Worm (Caenorhabditis elegans) whole organism, early embryonic: Measurements from ENCODE around the gene F44E5.15.

Source experiments
- B0310.2 ChIP-seq: sonication (generic microtip); optimal IDR thresholded peaks from 2 replicates; lab custom pipeline; 2016; ENCODE audit warnings: mild to moderate bottlenecking, missing genetic modification characterization, missing compliant biosample characterization
- F13C5.2 ChIP-seq: sonication (generic microtip); optimal IDR thresholded peaks from 2 replicates; lab custom pipeline; 2017; ENCODE audit warnings: mild to moderate bottlenecking, missing genetic modification characterization, inconsistent platforms, missing compliant biosample characterization
- aly-1 ChIP-seq: sonication (generic microtip); optimal IDR thresholded peaks from 2 replicates; lab custom pipeline; 2016; ENCODE audit warnings: missing genetic modification characterization, missing compliant biosample characterization
- ama-1 ChIP-seq: fragments of 150-350 bp; optimal IDR thresholded peaks from 2 replicates; lab custom pipeline; 2014
- ceh-13 ChIP-seq: fragments of 200-800 bp; sonication (Bioruptor generic); optimal IDR thresholded peaks from 2 replicates; lab custom pipeline; 2018; ENCODE audit warnings: mild to moderate bottlenecking, missing genetic modification characterization, missing compliant biosample characterization
- ceh-36 ChIP-seq: sonication (generic microtip); optimal IDR thresholded peaks from 2 replicates; lab custom pipeline; 2016; ENCODE audit warnings: missing genetic modification characterization, inconsistent platforms, missing compliant biosample characterization
- ets-7 ChIP-seq: sonication (generic microtip); optimal IDR thresholded peaks from 2 replicates; lab custom pipeline; 2016; ENCODE audit warnings: missing genotype, missing genetic modification characterization, missing compliant biosample characterization
- flt-1 ChIP-seq: fragments of 200-800 bp; sonication (Bioruptor generic); IDR thresholded peaks from 2 replicates; pipeline ENCODE4 v1.3.6; 2022; ENCODE audit warnings: missing genetic modification characterization, missing compliant biosample characterization
- hmbx-1 ChIP-seq: sonication (generic microtip); optimal IDR thresholded peaks from 2 replicates; lab custom pipeline; 2016; ENCODE audit warnings: mild to moderate bottlenecking, missing genetic modification characterization, missing compliant biosample characterization
- hmg-4 ChIP-seq: fragments of 200-800 bp; sonication (Bioruptor generic); optimal IDR thresholded peaks from 2 replicates; lab custom pipeline; 2018; ENCODE audit warnings: mild to moderate bottlenecking, missing genetic modification characterization, missing compliant biosample characterization
- hnd-1 ChIP-seq: sonication (generic microtip); optimal IDR thresholded peaks from 2 replicates; lab custom pipeline; 2016; ENCODE audit warnings: missing genetic modification characterization, missing compliant biosample characterization
- pes-1 ChIP-seq: fragments of 200-800 bp; sonication (Bioruptor generic); IDR thresholded peaks from 2 replicates; pipeline ENCODE4 v1.3.6; 2022; ENCODE audit warnings: missing genetic modification reagents, missing genetic modification characterization, missing compliant biosample characterization
- scrt-1 ChIP-seq: fragments of 200-800 bp; sonication (Bioruptor generic); IDR thresholded peaks from 2 replicates; pipeline ENCODE4 v1.3.6; 2022; ENCODE audit warnings: missing genetic modification characterization, missing compliant biosample characterization
- sea-1 ChIP-seq: fragments of 200-800 bp; sonication (Bioruptor generic); conservative IDR thresholded peaks from 2 replicates; pipeline ENCODE4 v1.3.6; 2022; ENCODE audit warnings: missing genetic modification characterization, missing compliant biosample characterization
- tbx-11 ChIP-seq: fragments of 200-800 bp; sonication (Bioruptor generic); IDR thresholded peaks from 2 replicates; pipeline ENCODE4 v1.3.6; 2022; ENCODE audit warnings: missing genetic modification characterization, missing compliant biosample characterization
- tbx-37 ChIP-seq: fragments of 200-800 bp; sonication (Bioruptor generic); conservative IDR thresholded peaks from 2 replicates; pipeline ENCODE4 v1.3.6; 2022; ENCODE audit warnings: missing genetic modification reagents, missing genetic modification characterization, missing compliant biosample characterization
- tra-4 ChIP-seq: sonication (generic microtip); optimal IDR thresholded peaks from 2 replicates; lab custom pipeline; 2017; ENCODE audit warnings: missing genetic modification characterization, missing compliant biosample characterization

Gene F44E5.15

DNA sequence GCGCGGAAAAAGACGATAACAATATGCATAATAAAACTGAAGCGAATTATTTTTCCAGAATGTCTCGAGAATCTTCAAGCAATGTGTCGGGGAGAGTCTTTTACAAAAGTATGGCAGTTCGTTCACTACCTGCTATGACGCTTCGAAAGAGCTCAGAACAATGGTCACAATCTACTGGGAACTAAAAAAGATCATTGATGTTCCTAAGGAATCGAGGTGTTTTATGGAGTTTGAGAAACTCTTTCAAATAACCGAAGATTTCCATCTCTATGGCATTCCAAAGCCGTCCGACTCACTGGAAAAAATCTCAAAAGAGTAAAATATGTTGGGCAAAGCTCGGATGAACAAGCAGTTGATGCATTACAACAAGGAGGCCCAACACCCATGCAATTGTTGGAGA lies at the start of gene F44E5.15:
TSS of gene F44E5.15 (plus strand) at position 301 of the 400 bp plus-strand sequence.
- TF ChIP-seq B0310.2 (tag; lab: Kevin White, UChicago) = no peak
- TF ChIP-seq F13C5.2 (tag; lab: Kevin White, UChicago) = no peak
- no peak for TF ChIP-seq flt-1
- no peak for TF ChIP-seq ets-7 (tag; lab: Kevin White, UChicago)
- no peak for TF ChIP-seq tra-4 (tag; lab: Kevin White, UChicago)
- TF ChIP-seq scrt-1 (GFP tag; lab: Robert Waterston, UW) = no peak
- no peak for TF ChIP-seq sea-1 (GFP tag; lab: Robert Waterston, UW)
- TF ChIP-seq pes-1 = no peak

DNA sequence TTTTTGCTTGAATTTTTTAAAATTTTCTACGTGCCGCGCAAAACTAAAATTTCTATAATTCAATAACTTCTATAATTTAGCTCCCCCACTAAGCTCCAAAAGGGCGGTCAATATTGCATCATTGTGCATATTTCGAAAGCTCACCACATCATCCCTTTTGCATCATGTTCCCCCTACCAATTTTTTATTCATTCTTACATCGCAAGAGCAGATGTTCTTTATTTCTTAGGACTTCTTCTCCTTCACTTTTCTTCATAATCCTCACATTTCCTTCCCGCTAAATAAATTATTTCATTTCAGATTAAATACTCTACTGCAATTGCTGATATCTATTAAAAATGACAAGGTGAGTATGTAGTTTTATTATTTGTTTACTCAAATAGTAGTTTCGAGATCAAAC lies 48.6 kb upstream of the F44E5.15 start, which contains the start of gene ldh-1:
TSS of gene ldh-1 (plus strand) at position 301 of the 400 bp plus-strand sequence.
- TF ChIP-seq pes-1 = no peak
- TF ChIP-seq hmg-4 = no peak
- TF ChIP-seq scrt-1 (GFP tag; lab: Robert Waterston, UW) = no peak
- no peak for TF ChIP-seq hnd-1 (tag; lab: Kevin White, UChicago)
- TF ChIP-seq ceh-36 = no peak
- no peak for TF ChIP-seq F13C5.2 (tag; lab: Kevin White, UChicago)
- no peak for TF ChIP-seq B0310.2 (tag; lab: Kevin White, UChicago)
- TF ChIP-seq aly-1 = no peak
- no peak for TF ChIP-seq sea-1 (GFP tag; lab: Robert Waterston, UW)
- no peak for TF ChIP-seq tbx-37 (GFP tag; lab: Robert Waterston, UW)
- TF ChIP-seq ets-7 (tag; lab: Kevin White, UChicago) = no peak
- no peak for TF ChIP-seq tra-4 (tag; lab: Kevin White, UChicago)
- TF ChIP-seq ceh-13 (GFP tag; lab: Kevin White, UChicago) = no peak
- TF ChIP-seq hmbx-1 (tag; lab: Kevin White, UChicago) = no peak
- no peak for TF ChIP-seq ama-1 (lab: Kevin White, UChicago)
- no peak for TF ChIP-seq flt-1
- no peak for TF ChIP-seq tbx-11

DNA sequence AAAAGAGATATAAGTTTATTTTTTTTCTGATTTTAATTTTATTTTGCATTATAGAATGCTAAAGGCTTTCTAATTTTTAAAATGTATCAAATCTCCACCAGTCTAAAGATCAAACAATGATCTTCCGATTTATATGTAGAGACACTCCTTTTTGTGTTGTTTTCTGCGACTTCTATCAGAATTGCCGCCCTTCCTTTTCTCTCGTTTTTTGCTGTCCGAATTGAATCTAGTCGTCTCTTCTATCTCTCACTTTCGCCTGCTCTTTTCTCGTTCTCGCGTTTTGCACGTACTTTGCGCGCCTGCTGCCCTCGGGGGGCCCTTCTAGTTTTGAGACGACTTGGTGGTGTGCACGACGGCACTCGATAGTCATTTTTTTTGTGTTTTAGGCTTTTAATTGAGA lies 48.1 kb upstream of the F44E5.15 start:
- no peak for TF ChIP-seq ceh-36
- no peak for TF ChIP-seq flt-1
- TF ChIP-seq tbx-37 (GFP tag; lab: Robert Waterston, UW) = no peak
- TF ChIP-seq hmbx-1 (tag; lab: Kevin White, UChicago) = no peak
- TF ChIP-seq scrt-1 (GFP tag; lab: Robert Waterston, UW) = no peak
- no peak for TF ChIP-seq ceh-13 (GFP tag; lab: Kevin White, UChicago)
- TF ChIP-seq tbx-11 = no peak
- no peak for TF ChIP-seq ets-7 (tag; lab: Kevin White, UChicago)
- no peak for TF ChIP-seq sea-1 (GFP tag; lab: Robert Waterston, UW)
- no peak for TF ChIP-seq pes-1
- TF ChIP-seq hnd-1 (tag; lab: Kevin White, UChicago) = no peak
- TF ChIP-seq aly-1 = no peak
- TF ChIP-seq hmg-4 = no peak
- no peak for TF ChIP-seq B0310.2 (tag; lab: Kevin White, UChicago)
- TF ChIP-seq ama-1 (lab: Kevin White, UChicago) = no peak
- TF ChIP-seq tra-4 (tag; lab: Kevin White, UChicago) = no peak
- TF ChIP-seq F13C5.2 (tag; lab: Kevin White, UChicago) = no peak

DNA sequence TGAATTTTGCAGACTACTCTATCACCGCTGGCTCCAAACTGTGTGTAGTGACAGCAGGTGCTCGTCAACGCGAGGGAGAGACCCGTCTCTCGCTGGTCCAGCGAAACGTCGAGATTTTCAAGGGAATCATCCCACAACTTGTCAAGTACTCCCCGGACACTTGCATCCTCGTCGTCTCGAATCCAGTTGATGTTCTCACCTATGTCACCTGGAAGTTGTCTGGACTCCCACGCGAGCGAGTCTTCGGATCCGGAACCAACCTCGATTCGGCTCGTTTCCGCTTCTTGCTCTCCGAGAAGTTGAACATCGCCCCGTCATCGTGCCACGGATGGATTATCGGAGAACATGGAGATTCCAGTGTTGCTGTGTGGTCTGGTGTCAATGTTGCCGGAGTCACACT lies 46.8 kb upstream of the F44E5.15 start:
- TF ChIP-seq tbx-11 (no peak), ets-7 (tag; lab: Kevin White, UChicago) (no peak), tra-4 (tag; lab: Kevin White, UChicago) (no peak), B0310.2 (tag; lab: Kevin White, UChicago) (no peak)

DNA sequence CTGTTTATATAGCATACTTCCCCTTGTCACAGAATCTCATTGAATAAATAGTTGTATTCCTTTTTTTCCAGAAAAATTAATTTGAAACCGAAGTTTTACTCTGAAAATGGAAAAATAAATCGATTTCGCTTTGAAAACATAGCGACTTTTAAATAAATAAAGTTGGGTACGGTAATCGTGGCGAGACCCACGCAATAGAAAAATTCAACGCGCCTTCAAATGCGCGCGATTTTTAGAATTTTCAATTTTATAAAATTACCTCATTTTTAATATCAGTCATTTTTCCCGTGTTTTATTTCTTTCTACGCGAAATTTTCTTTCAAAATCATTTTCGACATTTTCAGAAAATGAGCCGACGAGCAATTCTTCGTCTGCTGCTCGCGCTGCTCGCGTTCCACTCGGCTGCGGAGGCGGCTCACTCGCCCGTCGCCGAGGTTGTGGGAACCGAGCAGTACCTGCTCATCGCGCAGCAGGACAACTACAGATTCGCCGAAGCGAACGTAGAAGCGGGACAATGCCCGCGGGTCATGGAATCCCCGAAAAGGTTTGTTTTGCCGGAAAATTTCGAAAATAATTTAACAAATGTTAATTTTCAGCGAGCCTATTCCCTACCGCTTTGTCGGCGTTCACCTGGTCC lies 45.9 kb upstream of the F44E5.15 start, which contains the start of gene F13D12.5:
TSS of gene F13D12.5 (plus strand) at position 345 of the 637 bp plus-strand sequence.
- TF ChIP-seq pes-1 = no peak
- TF ChIP-seq B0310.2 (tag; lab: Kevin White, UChicago) = no peak
- TF ChIP-seq F13C5.2 (tag; lab: Kevin White, UChicago) = no peak
- TF ChIP-seq ceh-36 = no peak
- no peak for TF ChIP-seq scrt-1 (GFP tag; lab: Robert Waterston, UW)
- TF ChIP-seq aly-1 = no peak
- TF ChIP-seq tbx-37 (GFP tag; lab: Robert Waterston, UW) = no peak
- peak; percentile 1 for TF ChIP-seq tra-4 (tag; lab: Kevin White, UChicago)

DNA sequence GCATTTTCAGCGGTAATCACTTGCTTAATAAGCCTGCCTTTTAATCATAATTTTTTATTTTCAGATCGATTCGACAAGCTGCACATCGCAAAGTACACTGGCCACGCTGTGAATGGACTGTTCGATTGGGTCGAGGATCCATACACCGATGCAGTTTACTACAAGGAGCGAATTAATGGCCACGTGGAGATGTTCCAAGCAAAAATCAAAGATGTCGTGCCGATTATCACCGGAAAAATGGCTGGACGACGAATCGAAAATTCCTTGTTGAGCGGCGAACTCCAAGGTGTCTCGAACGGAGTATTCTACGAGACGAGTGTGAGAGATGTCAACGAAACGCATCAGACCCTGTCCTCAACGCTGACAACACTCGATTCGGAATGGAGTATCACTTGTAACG lies 45.0 kb upstream of the F44E5.15 start:
- no peak for TF ChIP-seq scrt-1 (GFP tag; lab: Robert Waterston, UW)
- no peak for TF ChIP-seq aly-1
- TF ChIP-seq B0310.2 (tag; lab: Kevin White, UChicago) = no peak
- no peak for TF ChIP-seq hmbx-1 (tag; lab: Kevin White, UChicago)

DNA sequence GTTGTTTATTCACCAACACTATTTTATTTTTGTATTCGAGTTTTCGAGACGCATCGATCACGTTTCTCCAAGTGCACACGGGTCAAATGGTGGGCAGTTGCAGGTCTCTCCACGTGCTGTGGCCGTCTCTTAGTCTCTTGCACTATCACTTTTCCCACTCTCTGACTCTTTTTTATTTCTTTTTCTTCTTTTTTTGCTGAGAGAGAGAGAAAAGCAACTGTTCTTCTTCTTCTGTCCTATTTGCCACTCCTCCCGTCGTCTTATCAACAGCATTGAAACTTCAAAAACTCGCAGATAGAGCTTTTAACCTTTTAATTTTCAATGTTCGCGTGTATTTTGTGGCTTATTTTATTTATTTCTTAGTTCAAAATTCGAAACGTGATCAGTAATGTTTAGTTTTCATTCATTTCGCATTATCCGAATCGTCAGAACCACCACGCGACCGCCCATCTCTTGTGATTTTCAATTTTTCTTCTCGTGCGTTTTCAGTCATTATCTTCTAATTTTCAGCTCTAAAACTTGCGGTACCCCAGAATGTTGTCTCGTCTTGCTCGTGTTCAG lies 43.8 kb upstream of the F44E5.15 start, which contains the start of gene alh-8:
TSS of gene alh-8 (plus strand) at position 511 of the 561 bp plus-strand sequence.
- no peak for TF ChIP-seq scrt-1 (GFP tag; lab: Robert Waterston, UW)
- no peak for TF ChIP-seq flt-1
- no peak for TF ChIP-seq F13C5.2 (tag; lab: Kevin White, UChicago)
- no peak for TF ChIP-seq B0310.2 (tag; lab: Kevin White, UChicago)
- TF ChIP-seq aly-1 = no peak
